Worm (Caenorhabditis elegans): ENCODE data around the gene lido-10.

Gene lido-10

DNA sequence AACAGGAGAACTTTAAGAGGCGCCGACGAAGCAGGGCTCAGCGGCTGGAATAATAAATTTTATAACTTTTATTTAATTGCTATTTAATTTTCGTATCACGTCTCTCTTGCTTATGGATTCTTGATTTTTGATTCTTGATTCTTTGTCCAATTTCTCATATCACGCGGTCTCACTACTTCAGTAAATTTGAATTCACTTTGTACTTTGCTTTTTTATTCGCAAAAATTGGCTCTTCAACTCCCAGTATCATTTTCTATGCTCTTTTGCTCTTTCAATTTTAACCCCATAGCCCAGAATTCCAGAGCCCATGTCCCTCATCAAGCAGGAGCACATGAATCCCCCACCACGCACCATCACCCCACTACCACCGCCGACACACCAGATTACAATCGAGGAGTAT is at the start of gene lido-10:
Gene lido-10 (plus strand): TSS at position 301 of the 400 bp plus-strand sequence.
- TF ChIP-seq fos-1 (tag; optimal IDR thresholded peaks at IDR 0.05): no peak
- no peak for TF ChIP-seq F49E8.2 (tag; optimal IDR thresholded peaks at IDR 0.05; ENCODE audit: borderline replicate concordance)
- no peak for TF ChIP-seq mxl-2 (GFP tag; conservative IDR thresholded peaks at IDR 0.05)
- TF ChIP-seq ceh-32 (tag; optimal IDR thresholded peaks at IDR 0.05; ENCODE audit: poor library complexity): no peak

DNA sequence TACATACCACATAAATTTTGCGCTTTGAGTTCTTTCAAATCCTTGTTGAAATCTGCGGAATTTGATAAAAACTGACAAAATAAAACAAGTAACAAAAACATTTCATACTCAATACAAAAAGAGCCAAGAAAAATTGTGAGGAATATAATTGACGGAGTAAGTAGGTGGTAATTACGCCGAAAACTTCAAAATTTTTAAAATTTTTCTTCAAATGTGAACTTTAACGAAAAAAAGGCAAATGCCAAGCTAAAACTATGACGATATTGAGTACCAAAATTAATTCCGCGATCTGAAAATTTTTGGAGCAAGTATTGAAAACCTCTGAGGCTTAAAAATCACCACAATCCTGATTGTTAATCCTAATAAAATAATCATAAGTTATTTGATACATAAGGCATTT is 49.7 kb upstream of the lido-10 start, which contains the start of gene irld-51:
Gene irld-51 (minus strand): TSS at position 101 of the 400 bp plus-strand sequence.
- no peak for TF ChIP-seq madf-9 (GFP tag; conservative IDR thresholded peaks at IDR 0.05)
- no peak for TF ChIP-seq php-3 (GFP tag; IDR thresholded peaks at IDR 0.05)
- no peak for TF ChIP-seq lin-39 (tag; optimal IDR thresholded peaks at IDR 0.05)
- TF ChIP-seq ztf-7 (tag; optimal IDR thresholded peaks at IDR 0.05): no peak
- TF ChIP-seq cey-2 (tag; optimal IDR thresholded peaks at IDR 0.05; ENCODE audit: borderline replicate concordance, insufficient read depth): no peak
- TF ChIP-seq arid-1 (GFP tag; conservative IDR thresholded peaks at IDR 0.05): no peak
- no peak for TF ChIP-seq daf-8 (GFP tag; IDR thresholded peaks at IDR 0.05)
- no peak for TF ChIP-seq snpc-1.2 (GFP tag; IDR thresholded peaks at IDR 0.05)
- TF ChIP-seq zfp-3 (GFP tag; conservative IDR thresholded peaks at IDR 0.05): no peak
- TF ChIP-seq skn-1 (tag; optimal IDR thresholded peaks at IDR 0.05): no peak
- TF ChIP-seq pha-4 (GFP tag; IDR thresholded peaks at IDR 0.05): no peak
- TF ChIP-seq pha-4 (tag; optimal IDR thresholded peaks at IDR 0.05): no peak

DNA sequence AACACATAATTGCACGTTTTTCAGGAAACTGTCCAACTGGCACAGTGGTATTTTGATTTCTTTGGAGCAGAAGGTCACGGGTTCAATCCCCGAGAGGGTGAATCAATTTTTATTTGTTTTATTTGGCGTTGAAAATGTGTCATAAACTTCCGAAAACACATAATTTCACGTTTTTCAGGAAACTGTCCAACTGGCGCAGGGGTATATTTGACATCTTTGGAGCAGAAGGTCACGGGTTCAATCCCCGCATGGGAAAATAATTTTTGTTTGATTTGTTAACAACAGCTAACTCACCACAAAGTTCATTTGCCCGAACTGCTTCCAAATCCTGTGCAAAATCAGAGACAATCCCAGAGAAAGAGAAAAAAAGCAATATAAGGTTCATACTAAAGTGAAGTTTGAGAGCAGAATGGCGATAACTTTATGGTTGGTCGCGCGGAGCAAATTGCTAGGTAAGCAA is 46.6 kb upstream of the lido-10 start, which contains the start of gene irld-48:
Gene irld-48 (plus strand): TSS at position 410 of the 460 bp plus-strand sequence.
- TF ChIP-seq egl-43 (GFP tag; IDR thresholded peaks at IDR 0.05): no peak
- no peak for TF ChIP-seq spr-3 (GFP tag; optimal IDR thresholded peaks at IDR 0.05)
- TF ChIP-seq snpc-1.2 (GFP tag; IDR thresholded peaks at IDR 0.05): no peak
- TF ChIP-seq ZK337.2 (GFP tag; IDR thresholded peaks at IDR 0.05): no peak
- no peak for TF ChIP-seq snpc-4 (tag; optimal IDR thresholded peaks at IDR 0.05)
- TF ChIP-seq zfp-2 (tag; optimal IDR thresholded peaks at IDR 0.05): no peak
- no peak for TF ChIP-seq nhr-77 (tag; optimal IDR thresholded peaks at IDR 0.05)
- TF ChIP-seq lim-7 (GFP tag; IDR thresholded peaks at IDR 0.05): no peak
- TF ChIP-seq lin-15B (tag; optimal IDR thresholded peaks at IDR 0.05): no peak
- no peak for TF ChIP-seq daf-19 (GFP tag; conservative IDR thresholded peaks at IDR 0.05)
- TF ChIP-seq ceh-44 (GFP tag; IDR thresholded peaks at IDR 0.05): no peak

DNA sequence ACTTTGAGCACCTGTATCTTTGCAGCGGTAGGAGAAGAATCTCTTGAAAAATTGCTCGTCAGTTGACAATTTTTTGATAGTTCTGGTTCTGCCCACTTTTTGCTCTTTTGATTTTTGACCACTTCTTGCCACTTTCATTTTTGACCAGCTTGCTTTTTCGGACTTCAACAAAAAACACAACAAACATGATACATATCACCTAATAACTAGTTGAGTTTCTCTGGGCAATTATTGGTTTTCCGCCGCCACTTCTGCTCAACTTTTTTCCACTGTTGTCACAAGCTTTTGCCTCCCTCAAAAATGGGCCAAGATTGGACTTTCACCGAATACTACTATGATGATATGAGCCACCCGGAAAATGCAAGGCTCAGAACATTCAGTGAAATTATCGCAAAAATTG is 44.0 kb upstream of the lido-10 start, which contains the start of gene srw-60:
Gene srw-60 (plus strand): TSS at position 301 of the 400 bp plus-strand sequence.
- TF ChIP-seq madf-5 (GFP tag; IDR thresholded peaks at IDR 0.05) (no peak), daf-19 (GFP tag; conservative IDR thresholded peaks at IDR 0.05) (no peak), unc-62 (GFP tag; optimal IDR thresholded peaks at IDR 0.05 in 1 of 2) (no peak), unc-62 (tag; optimal IDR thresholded peaks at IDR 0.05) (no peak), F10B5.3 (tag; optimal IDR thresholded peaks at IDR 0.05) (no peak), rbr-2 (tag; optimal IDR thresholded peaks at IDR 0.05) (no peak)

DNA sequence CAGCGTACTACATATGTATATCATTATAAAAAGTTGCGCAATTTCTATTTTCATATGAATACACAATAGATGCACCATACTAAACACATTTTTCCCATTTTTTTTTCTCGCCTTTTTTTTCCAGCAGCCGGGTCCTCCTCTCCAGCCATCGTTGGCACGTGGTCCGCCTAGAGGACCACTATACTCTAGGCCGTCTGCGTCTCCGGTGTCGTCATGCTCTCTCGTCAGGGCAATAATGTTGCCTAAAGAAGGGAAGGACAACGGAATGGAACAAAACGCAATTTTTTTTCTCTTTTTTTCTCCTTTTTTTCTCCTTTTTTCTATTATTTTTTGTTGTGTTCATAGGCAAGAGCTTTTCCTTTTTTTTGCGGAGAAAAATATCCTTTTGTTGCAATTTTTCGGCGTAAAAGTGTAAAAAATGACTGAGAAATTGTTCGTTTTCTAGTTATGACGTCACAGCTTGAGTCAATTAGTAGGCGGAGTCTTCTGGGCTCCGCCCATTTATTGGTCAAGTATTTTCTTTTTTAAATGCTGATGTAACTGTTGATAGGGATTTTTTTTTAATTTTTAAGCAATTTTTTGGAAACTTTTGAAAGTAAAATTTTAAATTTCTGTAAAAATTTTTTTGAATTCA is 39.7 kb upstream of the lido-10 start:
- TF ChIP-seq nhr-237 (tag; optimal IDR thresholded peaks at IDR 0.05) (no peak), fkh-10 (GFP tag; optimal IDR thresholded peaks at IDR 0.05) (peak; percentile 92), hmg-1.1 (GFP tag; IDR thresholded peaks at IDR 0.05) (peak; percentile 55; the same call in 1 of the 2 replicates), hlh-11 (tag; optimal IDR thresholded peaks at IDR 0.05) (peak; percentile 18), egl-43 (GFP tag; IDR thresholded peaks at IDR 0.05) (0 out of 2 replicates have a peak, but pooled peaks have one; percentile 32), F10B5.3 (tag; optimal IDR thresholded peaks at IDR 0.05) (no peak), mdl-1 (tag; optimal IDR thresholded peaks at IDR 0.05) (peak; percentile 71 to 95), tag-97 (GFP tag; IDR thresholded peaks at IDR 0.05) (no peak), lsy-2 (tag; optimal IDR thresholded peaks at IDR 0.05) (peak in 1 of 2 experiments; percentile 23), ces-1 (GFP tag; optimal IDR thresholded peaks at IDR 0.05) (peak; percentile 21), tra-1 (GFP tag; IDR thresholded peaks at IDR 0.05) (no peak), hlh-30 (tag; optimal IDR thresholded peaks at IDR 0.05; ENCODE audit: insufficient read depth) (peak; percentile 72), F37D6.2 (tag; optimal IDR thresholded peaks at IDR 0.05) (peak; percentile 23), ceh-44 (GFP tag; IDR thresholded peaks at IDR 0.05) (no peak), dmd-8 (GFP tag; IDR thresholded peaks at IDR 0.05) (no peak), lin-1 (GFP tag; IDR thresholded peaks at IDR 0.05) (no peak)
